Fruit fly (Drosophila melanogaster) whole organism, embryonic: ENCODE measurements around the gene CG31793.
A peak's percentile ranks its signal among the peaks of the same experiment; 100 is the strongest.

Experiments
- ATbp ChIP-seq: fragments of 200-800 bp; sonication (Bioruptor generic); optimal IDR thresholded peaks from 2 replicates; lab custom pipeline; 2017; ENCODE audit warnings: missing biosample characterization, mild to moderate bottlenecking, missing genetic modification characterization, missing genetic modification reagents
- Bgb ChIP-seq: fragments of 200-800 bp; sonication (Bioruptor generic); IDR thresholded peaks from 2 replicates; pipeline ENCODE4 v1.3.6; 2022; ENCODE audit warnings: missing biosample characterization, missing genetic modification characterization; ENCODE audit not compliant: partially characterized antibody
- Bteb2 ChIP-seq: fragments of 200-800 bp; sonication (Bioruptor generic); optimal IDR thresholded peaks from 2 replicates; lab custom pipeline; 2016; ENCODE audit warnings: missing biosample characterization, missing genetic modification characterization
- CG10147 ChIP-seq: fragments of 200-800 bp; sonication (Bioruptor generic); optimal IDR thresholded peaks from 2 replicates; lab custom pipeline; 2019; ENCODE audit warnings: missing biosample characterization, mild to moderate bottlenecking, missing genetic modification characterization, moderate library complexity
- CG10979 ChIP-seq: fragments of 200-800 bp; sonication (Bioruptor generic); optimal IDR thresholded peaks from 2 replicates; lab custom pipeline; 2018; ENCODE audit warnings: missing biosample characterization, mild to moderate bottlenecking, missing genetic modification characterization, moderate library complexity
- CG13296 ChIP-seq: fragments of 200-800 bp; sonication (Bioruptor generic); optimal IDR thresholded peaks from 3 replicates; lab custom pipeline; 2018; ENCODE audit warnings: missing biosample characterization, mild to moderate bottlenecking, missing genetic modification characterization
- CG14014 ChIP-seq: fragments of 200-800 bp; sonication (Bioruptor generic); IDR thresholded peaks from 2 replicates; pipeline ENCODE4 v1.3.6; 2022; ENCODE audit warnings: missing biosample characterization, missing genetic modification characterization
- CG17361 ChIP-seq: fragments of 200-800 bp; sonication (Bioruptor generic); IDR thresholded peaks from 3 replicates; pipeline ENCODE4 v1.3.6; 2022; ENCODE audit warnings: missing biosample characterization, missing genetic modification characterization
- CG17568 ChIP-seq: fragments of 200-800 bp; sonication (Bioruptor generic); optimal IDR thresholded peaks from 2 replicates; lab custom pipeline; 2018; ENCODE audit warnings: missing biosample characterization, mild to moderate bottlenecking, missing genetic modification characterization, moderate library complexity
- CG17612 ChIP-seq: fragments of 200-800 bp; sonication (Bioruptor generic); IDR thresholded peaks from 2 replicates; pipeline ENCODE4 v1.3.6; 2022; ENCODE audit warnings: missing biosample characterization, missing genetic modification characterization
- CG17829 ChIP-seq: fragments of 200-800 bp; optimal IDR thresholded peaks from 2 replicates; lab custom pipeline; 2019; ENCODE audit warnings: missing biosample characterization, mild to moderate bottlenecking, missing genetic modification characterization, moderate library complexity
- CG18619 ChIP-seq: fragments of 200-800 bp; sonication (Bioruptor generic); optimal IDR thresholded peaks from 3 replicates; lab custom pipeline; 2017; ENCODE audit warnings: missing biosample characterization, mild to moderate bottlenecking, missing genetic modification characterization
- CG2678 ChIP-seq: fragments of 200-800 bp; sonication (Bioruptor generic); optimal IDR thresholded peaks from 3 replicates; lab custom pipeline; 2019; ENCODE audit warnings: missing biosample characterization, mild to moderate bottlenecking, missing genetic modification characterization, moderate library complexity
- CG31224 ChIP-seq: fragments of 200-800 bp; sonication (Bioruptor generic); IDR thresholded peaks from 2 replicates; pipeline ENCODE4 v1.3.6; 2022; ENCODE audit warnings: missing biosample characterization, missing genetic modification characterization
- CG3163 ChIP-seq: fragments of 200-800 bp; sonication (Bioruptor generic); optimal IDR thresholded peaks from 3 replicates; lab custom pipeline; 2016; ENCODE audit warnings: missing biosample characterization, missing genetic modification characterization
- CG5180 ChIP-seq: fragments of 200-800 bp; sonication (Bioruptor generic); optimal IDR thresholded peaks from 3 replicates; lab custom pipeline; 2017; ENCODE audit warnings: missing biosample characterization, missing genetic modification characterization, mild to moderate bottlenecking, moderate library complexity, missing genetic modification reagents
- CG7556 ChIP-seq: fragments of 200-800 bp; sonication (Bioruptor generic); optimal IDR thresholded peaks from 2 replicates; lab custom pipeline; 2017; ENCODE audit warnings: missing biosample characterization, mild to moderate bottlenecking, missing genetic modification characterization
- CG7786 ChIP-seq: fragments of 200-800 bp; sonication (Bioruptor generic); optimal IDR thresholded peaks from 2 replicates; lab custom pipeline; 2016; ENCODE audit warnings: missing biosample characterization, missing genetic modification characterization
- CG9817 ChIP-seq: fragments of 200-800 bp; sonication (Bioruptor generic); optimal IDR thresholded peaks from 2 replicates; lab custom pipeline; 2018; ENCODE audit warnings: missing biosample characterization, mild to moderate bottlenecking, missing genetic modification characterization, moderate library complexity
- Dfd ChIP-seq, 2 experiments: fragments of >200 bp; optimal IDR thresholded peaks; 2 replicates each; lab custom pipeline; 2017; ENCODE audit warnings: missing biosample characterization in 2 of 2, missing genetic modification characterization in 2 of 2
- Eip74EF ChIP-seq, 2 experiments: fragments of 200-800 bp in 1 of 2; fragments of >200 bp in 1 of 2; sonication (Bioruptor generic) in 1 of 2; optimal IDR thresholded peaks; 2 replicates each; lab custom pipeline; 2017 to 2019; ENCODE audit warnings: missing biosample characterization in 2 of 2, missing genetic modification characterization in 2 of 2, mild to moderate bottlenecking in 1 of 2, moderate library complexity in 1 of 2
- GATAe ChIP-seq: fragments of 200-800 bp; sonication (Bioruptor generic); conservative IDR thresholded peaks from 2 replicates; pipeline ENCODE4 v1.3.6; 2022; ENCODE audit warnings: missing biosample characterization, missing genetic modification characterization
- Hey ChIP-seq: fragments of 200-800 bp; sonication (Bioruptor generic); optimal IDR thresholded peaks from 3 replicates; lab custom pipeline; 2018; ENCODE audit warnings: missing biosample characterization, mild to moderate bottlenecking, missing genetic modification characterization
- Nf-YC ChIP-seq: fragments of 200-800 bp; optimal IDR thresholded peaks from 3 replicates; lab custom pipeline; 2019; ENCODE audit warnings: missing biosample characterization, mild to moderate bottlenecking, missing genetic modification characterization, moderate library complexity
- Oli ChIP-seq: fragments of 200-800 bp; sonication (Bioruptor generic); optimal IDR thresholded peaks from 2 replicates; lab custom pipeline; 2018; ENCODE audit warnings: missing biosample characterization, mild to moderate bottlenecking, missing genetic modification characterization, moderate library complexity
- Sin3A ChIP-seq: fragments of >200 bp; optimal IDR thresholded peaks from 2 replicates; lab custom pipeline; 2018
- Xbp1 ChIP-seq: fragments of 200-800 bp; sonication (Bioruptor generic); optimal IDR thresholded peaks from 3 replicates; lab custom pipeline; 2016; ENCODE audit warnings: missing biosample characterization, mild to moderate bottlenecking, missing genetic modification characterization
- Xrp1 ChIP-seq: fragments of 200-800 bp; sonication (Bioruptor generic); IDR thresholded peaks from 2 replicates; pipeline ENCODE4 v1.3.6; 2022; ENCODE audit warnings: missing biosample characterization, missing genetic modification characterization
- abd-A ChIP-seq: fragments of 200-800 bp; sonication (Bioruptor generic); optimal IDR thresholded peaks from 3 replicates; lab custom pipeline; 2019; ENCODE audit warnings: missing biosample characterization, mild to moderate bottlenecking, missing genetic modification characterization, moderate library complexity
- al ChIP-seq: fragments of 200-800 bp; sonication (Bioruptor generic); IDR thresholded peaks from 2 replicates; pipeline ENCODE4 v1.3.6; 2022; ENCODE audit warnings: missing biosample characterization, missing genetic modification characterization
- croc ChIP-seq: fragments of 200-800 bp; sonication (Bioruptor generic); conservative IDR thresholded peaks from 3 replicates; pipeline ENCODE4 v1.3.6; 2022; ENCODE audit warnings: missing biosample characterization, missing genetic modification characterization
- crp ChIP-seq, 2 experiments: fragments of 200-800 bp; sonication (Bioruptor generic); optimal IDR thresholded peaks; 2 replicates in 1 of 2; 3 replicates in 1 of 2; lab custom pipeline; 2017; ENCODE audit warnings: missing biosample characterization in 2 of 2, missing genetic modification characterization in 2 of 2, mild to moderate bottlenecking in 1 of 2, moderate library complexity in 1 of 2
- ewg ChIP-seq: fragments of 200-800 bp; sonication (Bioruptor generic); optimal IDR thresholded peaks from 3 replicates; lab custom pipeline; 2017; ENCODE audit warnings: mild to moderate bottlenecking, missing biosample characterization, missing genetic modification reagents, missing genetic modification characterization
- exex ChIP-seq: fragments of 200-800 bp; sonication (Bioruptor generic); optimal IDR thresholded peaks from 4 replicates; lab custom pipeline; 2018; ENCODE audit warnings: missing biosample characterization, mild to moderate bottlenecking, missing genetic modification characterization, moderate library complexity
- gce ChIP-seq: fragments of 200-800 bp; sonication (Bioruptor generic); IDR thresholded peaks from 3 replicates; pipeline ENCODE4 v1.3.6; 2022; ENCODE audit warnings: missing biosample characterization, missing genetic modification characterization
- ind ChIP-seq: fragments of 200-800 bp; sonication (Bioruptor generic); optimal IDR thresholded peaks from 3 replicates; lab custom pipeline; 2016; ENCODE audit warnings: missing biosample characterization, missing genetic modification characterization
- lola ChIP-seq, 3 experiments: fragments of >200 bp in 2 of 3; fragments of 200-800 bp in 1 of 3; sonication (Bioruptor generic) in 1 of 3; optimal IDR thresholded peaks; 2 replicates each; lab custom pipeline; 2017 to 2019; ENCODE audit warnings: missing biosample characterization in 3 of 3, missing genetic modification characterization in 3 of 3, mild to moderate bottlenecking in 1 of 3, moderate library complexity in 1 of 3
- pan ChIP-seq, 4 experiments: fragments of >200 bp in 3 of 4; fragments of 200-800 bp in 1 of 4; sonication (Bioruptor generic) in 1 of 4; optimal IDR thresholded peaks in 3 of 4; IDR thresholded peaks in 1 of 4; 2 replicates each; pipeline versions ENCODE4 v1.3.6 to Lab custom; 2017 to 2022; ENCODE audit warnings: missing biosample characterization in 2 of 4, missing genetic modification characterization in 2 of 4, mixed read lengths in 1 of 4
- pho ChIP-seq: fragments of 200-800 bp; sonication (Bioruptor generic); optimal IDR thresholded peaks from 2 replicates; lab custom pipeline; 2016; ENCODE audit warnings: missing biosample characterization, missing genetic modification characterization
- phol ChIP-seq: fragments of 200-800 bp; sonication (Bioruptor generic); optimal IDR thresholded peaks from 3 replicates; lab custom pipeline; 2018; ENCODE audit warnings: missing biosample characterization, mild to moderate bottlenecking, missing genetic modification characterization, moderate library complexity
- sd ChIP-seq: fragments of 200-800 bp; sonication (Bioruptor generic); optimal IDR thresholded peaks from 3 replicates; lab custom pipeline; 2018; ENCODE audit warnings: missing biosample characterization, mild to moderate bottlenecking, missing genetic modification characterization, moderate library complexity
- sens ChIP-seq: fragments of 200-800 bp; sonication (Bioruptor generic); peaks from one replicate; lab custom pipeline; 2016; ENCODE audit warnings: missing biosample characterization, missing genetic modification characterization
- seq ChIP-seq: fragments of 200-800 bp; sonication (Bioruptor generic); IDR thresholded peaks from 2 replicates; pipeline ENCODE4 v1.3.6; 2022; ENCODE audit warnings: missing biosample characterization, missing genetic modification characterization
- sim ChIP-seq: fragments of 200-800 bp; sonication (Bioruptor generic); IDR thresholded peaks from 2 replicates; pipeline ENCODE4 v1.3.6; 2022; ENCODE audit warnings: missing biosample characterization, missing genetic modification characterization
- sima ChIP-seq: fragments of 200-800 bp; sonication (Bioruptor generic); optimal IDR thresholded peaks from 2 replicates; lab custom pipeline; 2016; ENCODE audit warnings: missing biosample characterization, missing genetic modification characterization
- slbo ChIP-seq: fragments of 200-800 bp; sonication (Bioruptor generic); IDR thresholded peaks from 2 replicates; pipeline ENCODE4 v1.3.6; 2022; ENCODE audit warnings: missing biosample characterization, missing genetic modification characterization
- sug ChIP-seq: fragments of 200-800 bp; optimal IDR thresholded peaks from 2 replicates; lab custom pipeline; 2019; ENCODE audit warnings: missing biosample characterization, mild to moderate bottlenecking, missing genetic modification characterization, moderate library complexity
- toy ChIP-seq: fragments of 200-800 bp; sonication (Bioruptor generic); IDR thresholded peaks from 2 replicates; pipeline ENCODE4 v1.3.6; 2022; ENCODE audit warnings: missing biosample characterization, missing genetic modification characterization
- tup ChIP-seq: fragments of 200-800 bp; sonication (Bioruptor generic); optimal IDR thresholded peaks from 2 replicates; lab custom pipeline; 2016; ENCODE audit warnings: missing biosample characterization, mild to moderate bottlenecking, missing genetic modification characterization, moderate library complexity
- zfh2 ChIP-seq: fragments of 200-800 bp; sonication (Bioruptor generic); optimal IDR thresholded peaks from 2 replicates; lab custom pipeline; 2016; ENCODE audit warnings: missing biosample characterization, missing genetic modification characterization

Gene CG31793

DNA sequence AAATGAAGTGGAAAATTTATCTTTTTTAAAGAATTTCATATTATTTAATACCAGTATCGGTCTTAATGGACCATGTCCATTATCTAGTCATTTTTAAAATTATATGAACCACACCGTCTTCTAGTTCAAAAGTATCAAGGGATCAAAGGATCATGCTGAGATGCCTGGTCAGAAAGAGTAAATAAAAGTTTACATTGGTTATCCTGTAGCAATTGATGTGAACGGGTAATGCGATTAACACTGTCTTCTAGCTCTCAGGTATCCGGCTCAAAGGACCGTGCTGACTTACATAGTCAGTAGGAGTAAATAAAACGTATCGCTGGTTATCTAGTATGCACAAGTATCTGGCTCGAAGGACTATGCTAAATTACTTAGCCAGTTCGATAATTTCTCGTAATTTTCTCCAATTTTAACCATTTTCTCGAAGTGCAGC is 16.0 kb downstream of the CG31793 start (continued):
- no peak for TF ChIP-seq Xrp1 (GFP tag; lab: Robert Waterston, UW)
- TF ChIP-seq pan (optimal IDR thresholded peaks at IDR 0.05; lab: Kevin White, UChicago): no peak
- no peak for TF ChIP-seq pan (GFP tag; optimal IDR thresholded peaks at IDR 0.05 in 1 of 2, IDR thresholded peaks at IDR 0.05 in 1 of 2)
- peak; percentile 37 for TF ChIP-seq pho (GFP tag; lab: Kevin White, UChicago)
- peak; percentile 22 for TF ChIP-seq CG10979 (tag; lab: Kevin White, UChicago)
- no peak for TF ChIP-seq al
- TF ChIP-seq gce (GFP tag; lab: Robert Waterston, UW): no peak
- TF ChIP-seq lola (GFP tag; optimal IDR thresholded peaks at IDR 0.05; lab: Kevin White, UChicago): peak in 1 of 3 experiments; percentile 15
- TF ChIP-seq Hey: no peak
- TF ChIP-seq zfh2 (GFP tag; lab: Kevin White, UChicago): peak; percentile 13
- TF ChIP-seq sug (tag; lab: Kevin White, UChicago): peak; percentile 29
- peak; percentile 10 for TF ChIP-seq CG5180
- TF ChIP-seq Dfd (GFP tag; optimal IDR thresholded peaks at IDR 0.05; lab: Kevin White, UChicago): no peak
- TF ChIP-seq seq (GFP tag; lab: Robert Waterston, UW): peak; percentile 19; the same call in 1 of the 2 replicates
- peak; percentile 31 for TF ChIP-seq phol
- TF ChIP-seq Xbp1 (GFP tag; lab: Kevin White, UChicago): peak; percentile 9
- peak; percentile 41 for TF ChIP-seq CG10147
- TF ChIP-seq toy (GFP tag; lab: Robert Waterston, UW): no peak
- TF ChIP-seq sim (GFP tag; lab: Robert Waterston, UW): no peak
- TF ChIP-seq Eip74EF (GFP tag; optimal IDR thresholded peaks at IDR 0.05; lab: Kevin White, UChicago): no peak
- peak; percentile 71 for TF ChIP-seq CG2678 (tag; lab: Kevin White, UChicago)
- TF ChIP-seq CG7556 (GFP tag; lab: Kevin White, UChicago): peak; percentile 81
- TF ChIP-seq Oli: peak; percentile 48
- no peak for TF ChIP-seq Bgb (GFP tag; lab: Robert Waterston, UW)
- no peak for TF ChIP-seq croc
- TF ChIP-seq CG3163: no peak
- no peak for TF ChIP-seq ATbp
- TF ChIP-seq sima: no peak
- TF ChIP-seq CG31224 (GFP tag; lab: Robert Waterston, UW): no peak
- peak; percentile 25 for TF ChIP-seq ind (GFP tag; lab: Kevin White, UChicago)
- no peak for TF ChIP-seq ewg
- TF ChIP-seq CG17612: 0 out of 2 replicates have a peak, but pooled peaks have one; percentile 6
- TF ChIP-seq Sin3A (lab: Kevin White, UChicago): no peak
- TF ChIP-seq Nf-YC: peak; percentile 14
- TF ChIP-seq CG17568 (GFP tag; lab: Kevin White, UChicago): no peak
- TF ChIP-seq Bteb2: no peak
- no peak for TF ChIP-seq CG14014 (GFP tag; lab: Robert Waterston, UW)
- no peak for TF ChIP-seq CG9817 (tag; lab: Kevin White, UChicago)
- no peak for TF ChIP-seq abd-A
- no peak for TF ChIP-seq GATAe (GFP tag; lab: Robert Waterston, UW)
- peak; percentile 6 for TF ChIP-seq CG7786 (GFP tag; lab: Kevin White, UChicago)
- TF ChIP-seq CG13296 (GFP tag; lab: Kevin White, UChicago): peak; percentile 11
- TF ChIP-seq sens (GFP tag; lab: Kevin White, UChicago): peak; percentile 84
- no peak for TF ChIP-seq crp (GFP tag; optimal IDR thresholded peaks at IDR 0.05; lab: Kevin White, UChicago)
- TF ChIP-seq tup (GFP tag; lab: Kevin White, UChicago): no peak
- peak; percentile 4 for TF ChIP-seq CG17829 (tag; lab: Kevin White, UChicago)
- no peak for TF ChIP-seq exex (tag; lab: Kevin White, UChicago)
- TF ChIP-seq CG17361 (GFP tag; lab: Robert Waterston, UW): peak; percentile 70; the same call in 2 of the 3 replicates
- TF ChIP-seq sd (tag; lab: Kevin White, UChicago): no peak
- TF ChIP-seq slbo: peak; percentile 31; the same call in 1 of the 2 replicates
- TF ChIP-seq CG18619 (GFP tag; lab: Kevin White, UChicago): peak; percentile 48
